Worm (Caenorhabditis elegans) whole organism, L3 larva: Measurements from ENCODE around the gene T06D8.2.

Source experiments
- aly-2 ChIP-seq: fragments of 150-350 bp; optimal IDR thresholded peaks from 2 replicates; lab custom pipeline; 2014; ENCODE audit warnings: missing biosample characterization, missing genetic modification characterization
- ama-1 ChIP-seq: fragments of 150-350 bp; optimal IDR thresholded peaks from 2 replicates; lab custom pipeline; 2018
- ceh-28 ChIP-seq: fragments of 150-350 bp; optimal IDR thresholded peaks from 2 replicates; lab custom pipeline; 2014; ENCODE audit warnings: missing biosample characterization, missing genetic modification reagents, missing genetic modification characterization
- egl-27 ChIP-seq: sonication (generic microtip); optimal IDR thresholded peaks from 4 replicates; lab custom pipeline; 2017; ENCODE audit warnings: missing biosample characterization, missing genetic modification reagents, missing genetic modification characterization
- elt-2 ChIP-seq: sonication (generic microtip); optimal IDR thresholded peaks from 2 replicates; lab custom pipeline; 2016; ENCODE audit warnings: missing genetic modification reagents, mild to moderate bottlenecking, missing genetic modification characterization, missing compliant biosample characterization
- fkh-10 ChIP-seq: sonication (generic microtip); optimal IDR thresholded peaks from 2 replicates; lab custom pipeline; 2017; ENCODE audit warnings: missing biosample characterization, missing genetic modification reagents, missing genetic modification characterization
- nhr-11 ChIP-seq: fragments of 150-350 bp; optimal IDR thresholded peaks from 2 replicates; lab custom pipeline; 2014; ENCODE audit warnings: missing biosample characterization, missing genetic modification characterization
- nhr-23 ChIP-seq: fragments of 150-350 bp; optimal IDR thresholded peaks from 2 replicates; lab custom pipeline; 2014; ENCODE audit warnings: missing biosample characterization, missing genetic modification reagents, missing genetic modification characterization
- nhr-43 ChIP-seq: sonication (generic microtip); optimal IDR thresholded peaks from 2 replicates; lab custom pipeline; 2016; ENCODE audit warnings: mild to moderate bottlenecking, missing genetic modification characterization, missing compliant biosample characterization; ENCODE audit not compliant: poor library complexity, severe bottlenecking
- nhr-77 ChIP-seq: fragments of 150-350 bp; optimal IDR thresholded peaks from 2 replicates; lab custom pipeline; 2014; ENCODE audit warnings: missing biosample characterization, missing genetic modification characterization
- pqm-1 ChIP-seq: fragments of 150-350 bp; optimal IDR thresholded peaks from 2 replicates; lab custom pipeline; 2017; ENCODE audit warnings: missing biosample characterization, missing genetic modification characterization, inconsistent platforms
- unc-39 ChIP-seq: sonication (generic microtip); optimal IDR thresholded peaks from 4 replicates; lab custom pipeline; 2017; ENCODE audit warnings: missing biosample characterization, missing genetic modification characterization
- unc-62 ChIP-seq: fragments of 150-350 bp; sonication (generic microtip); optimal IDR thresholded peaks from 4 replicates; lab custom pipeline; 2014; ENCODE audit warnings: missing biosample characterization, missing genetic modification reagents, missing genetic modification characterization
- ztf-11 ChIP-seq: fragments of 150-350 bp; optimal IDR thresholded peaks from 2 replicates; lab custom pipeline; 2014; ENCODE audit warnings: missing biosample characterization, missing genetic modification characterization

DNA sequence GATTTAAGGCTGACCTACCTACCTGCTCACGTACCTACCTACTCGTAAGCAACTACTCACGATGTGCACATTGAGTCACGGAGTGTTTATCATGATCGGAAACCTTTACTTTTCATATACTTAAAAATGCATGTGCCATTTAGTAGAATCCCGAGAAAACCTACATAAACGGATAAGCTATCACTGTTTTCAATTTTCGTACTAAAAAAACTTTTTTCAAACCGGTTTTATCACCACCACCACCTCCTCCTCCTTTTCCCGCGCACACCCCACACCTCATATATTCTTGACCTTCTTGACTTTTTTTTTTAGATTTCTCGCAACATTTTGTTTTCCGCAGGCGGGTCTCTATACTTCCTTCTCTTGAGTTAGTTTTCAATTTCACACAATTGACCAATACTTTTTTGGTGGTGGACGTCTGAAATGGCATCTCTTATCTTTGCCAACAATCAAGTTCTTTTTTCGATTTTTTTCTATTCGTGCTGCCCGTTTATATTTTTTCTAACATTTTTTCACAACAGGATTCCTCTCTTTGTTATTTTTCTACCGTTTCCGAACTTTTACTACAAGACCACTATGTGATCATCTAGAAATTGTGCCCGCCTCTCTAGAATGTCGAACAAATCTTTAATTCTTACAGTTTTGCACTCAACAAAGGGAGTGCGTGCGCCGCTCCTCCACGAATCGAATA lies 23.8 kb upstream of the T06D8.2 start, which contains the start of gene srap-1:
- no peak for TF ChIP-seq nhr-77 (tag; lab: Kevin White, UChicago)
- TF ChIP-seq egl-27 (tag; lab: Kevin White, UChicago) = no peak
- no peak for TF ChIP-seq aly-2 (tag; lab: Kevin White, UChicago)
- no peak for TF ChIP-seq nhr-11 (tag; lab: Kevin White, UChicago)
- TF ChIP-seq ama-1 (lab: Kevin White, UChicago) = no peak
- TF ChIP-seq elt-2 (tag; lab: Kevin White, UChicago) = no peak
- no peak for TF ChIP-seq nhr-43 (tag; lab: Kevin White, UChicago)
- TF ChIP-seq pqm-1 (tag; lab: Kevin White, UChicago) = no peak
- no peak for TF ChIP-seq nhr-23 (tag; lab: Kevin White, UChicago)
- TF ChIP-seq unc-39 (tag; lab: Kevin White, UChicago) = no peak
- TF ChIP-seq unc-62 = no peak
- TF ChIP-seq ztf-11 (tag; lab: Kevin White, UChicago) = no peak
- TF ChIP-seq fkh-10 (GFP tag; lab: Kevin White, UChicago) = no peak
- TF ChIP-seq ceh-28 (tag; lab: Kevin White, UChicago) = no peak
